Fruit fly (Drosophila melanogaster): Measurements from ENCODE around the gene sofe.
A peak's percentile ranks its signal among the peaks of the same experiment; 100 is the strongest.

sofe gene

dm6 chrX:10854686-10855085 lies 2.5 kb downstream of the sofe start, which contains the start of gene feo (continued):
- peak; percentile 53 for TF ChIP-seq row (GFP tag; IDR thresholded peaks at IDR 0.05)
- no peak for TF ChIP-seq disco-r (GFP tag; optimal IDR thresholded peaks at IDR 0.05)
- no peak for TF ChIP-seq bigmax (GFP tag; optimal IDR thresholded peaks at IDR 0.05)
- no peak for TF ChIP-seq CkIIα-i1 (GFP tag; IDR thresholded peaks at IDR 0.05)
- no peak for TF ChIP-seq vfl (GFP tag; optimal IDR thresholded peaks at IDR 0.05)
- TF ChIP-seq zen (tag; optimal IDR thresholded peaks at IDR 0.05), result peak; percentile 6
- no peak for TF ChIP-seq CG32767 (GFP tag; IDR thresholded peaks at IDR 0.05)
- no peak for TF ChIP-seq ham (GFP tag; IDR thresholded peaks at IDR 0.05)
- no peak for TF ChIP-seq Taf1 (GFP tag; IDR thresholded peaks at IDR 0.05)
- no peak for TF ChIP-seq Ravus (GFP tag; IDR thresholded peaks at IDR 0.05)
- no peak for TF ChIP-seq CG17829 (tag; optimal IDR thresholded peaks at IDR 0.05)
- TF ChIP-seq Hsf (GFP tag; optimal IDR thresholded peaks at IDR 0.05), result no peak
- TF ChIP-seq lbe (GFP tag; optimal IDR thresholded peaks at IDR 0.05), result no peak
- TF ChIP-seq CG10431 (GFP tag; optimal IDR thresholded peaks at IDR 0.05), result no peak
- no peak for TF ChIP-seq emc (GFP tag; optimal IDR thresholded peaks at IDR 0.05)
- peak; percentile 23 for TF ChIP-seq CG30403 (GFP tag; optimal IDR thresholded peaks at IDR 0.05)
- peak; percentile 95 for TF ChIP-seq Myb (GFP tag; optimal IDR thresholded peaks at IDR 0.05)
- TF ChIP-seq Oli (tag; optimal IDR thresholded peaks at IDR 0.05), result no peak
- no peak for TF ChIP-seq CG8478 (optimal IDR thresholded peaks at IDR 0.05)
- TF ChIP-seq chm (GFP tag; IDR thresholded peaks at IDR 0.05), result no peak
- TF ChIP-seq Med (GFP tag), result peak; percentile 81
- TF ChIP-seq TFAM (GFP tag; optimal IDR thresholded peaks at IDR 0.05), result no peak
- no peak for TF ChIP-seq repo (GFP tag; optimal IDR thresholded peaks at IDR 0.05)
- peak; percentile 42 for TF ChIP-seq CG15514 (GFP tag; optimal IDR thresholded peaks at IDR 0.05)
- no peak for TF ChIP-seq chn (GFP tag; optimal IDR thresholded peaks at IDR 0.05)
- TF ChIP-seq Bgb (GFP tag; IDR thresholded peaks at IDR 0.05; ENCODE audit: partially characterized antibody), result peak; percentile 40; the same call in 1 of the 2 replicates
- TF ChIP-seq peb (GFP tag; IDR thresholded peaks at IDR 0.05), result no peak
- TF ChIP-seq CG9797 (GFP tag; optimal IDR thresholded peaks at IDR 0.05), result peak; percentile 4
- 0 out of 2 replicates have a peak, but pooled peaks have one; percentile 20 for TF ChIP-seq Scr (GFP tag; IDR thresholded peaks at IDR 0.05; ENCODE audit: partially characterized antibody)
- no peak for TF ChIP-seq kni (GFP tag; optimal IDR thresholded peaks at IDR 0.05)
- no peak for TF ChIP-seq corto (GFP tag; optimal IDR thresholded peaks at IDR 0.05)
- TF ChIP-seq CG32772 (GFP tag; IDR thresholded peaks at IDR 0.05), result no peak
- TF ChIP-seq luna (GFP tag; optimal IDR thresholded peaks at IDR 0.05), result no peak
- TF ChIP-seq CG3726 (GFP tag; IDR thresholded peaks at IDR 0.05), result no peak
- TF ChIP-seq CG7928 (GFP tag; optimal IDR thresholded peaks at IDR 0.05), result peak; percentile 92
- no peak for TF ChIP-seq Hand (GFP tag; optimal IDR thresholded peaks at IDR 0.05)
- TF ChIP-seq CG13287 (GFP tag; IDR thresholded peaks at IDR 0.05; ENCODE audit: partially characterized antibody), result peak; percentile 38; the same call in 1 of the 2 replicates
- no peak for TF ChIP-seq CG17328 (GFP tag; IDR thresholded peaks at IDR 0.05)
- TF ChIP-seq trem (tag; optimal IDR thresholded peaks at IDR 0.05), result peak; percentile 42
- TF ChIP-seq prd (optimal IDR thresholded peaks at IDR 0.05), result no peak
- no peak for TF ChIP-seq prd (GFP tag; IDR thresholded peaks at IDR 0.05)
- TF ChIP-seq CG2120 (GFP tag; optimal IDR thresholded peaks at IDR 0.05), result peak; percentile 29
- TF ChIP-seq Dfd (GFP tag; optimal IDR thresholded peaks at IDR 0.05), result no peak
- peak; percentile 12 for TF ChIP-seq CG30020 (tag; optimal IDR thresholded peaks at IDR 0.05)
- TF ChIP-seq CG11504 (tag; optimal IDR thresholded peaks at IDR 0.05), result no peak
- peak; percentile 32 for TF ChIP-seq sens (GFP tag)
- no peak for TF ChIP-seq Hey (tag; optimal IDR thresholded peaks at IDR 0.05)
- TF ChIP-seq pum (GFP tag; optimal IDR thresholded peaks at IDR 0.05), result no peak
- no peak for TF ChIP-seq twi (tag; optimal IDR thresholded peaks at IDR 0.05)
- no peak for TF ChIP-seq E2f1 (GFP tag; IDR thresholded peaks at IDR 0.05)
- no peak; the same call in 1 of the 2 replicates for TF ChIP-seq sob (GFP tag; IDR thresholded peaks at IDR 0.05)
